Worm (Caenorhabditis elegans) whole organism, L2 larva: ENCODE results near the gene nlp-13.
"Not testable (repeated sequence)": the region's sequence is repeated elsewhere in the genome, so short reads cannot be mapped to it uniquely, and the experiment has no call there.

Experiments used
- alr-1 ChIP-seq: fragments of 150-350 bp; optimal IDR thresholded peaks from 2 replicates; lab custom pipeline; 2014; ENCODE audit warnings: missing biosample characterization, missing genetic modification characterization
- ama-1 ChIP-seq: fragments of 150-350 bp; optimal IDR thresholded peaks from 2 replicates; lab custom pipeline; 2018; ENCODE audit warnings: inconsistent platforms
- crh-2 ChIP-seq: sonication (generic microtip); optimal IDR thresholded peaks from 2 replicates; lab custom pipeline; 2017; ENCODE audit warnings: missing biosample characterization, missing genetic modification characterization
- dmd-4 ChIP-seq: sonication (generic microtip); optimal IDR thresholded peaks from 2 replicates; lab custom pipeline; 2017; ENCODE audit warnings: missing biosample characterization, missing genetic modification characterization
- egl-27 ChIP-seq: sonication (generic microtip); optimal IDR thresholded peaks from 3 replicates; lab custom pipeline; 2017; ENCODE audit warnings: missing biosample characterization, missing genetic modification reagents, missing genetic modification characterization
- mab-5 ChIP-seq: fragments of 150-350 bp; optimal IDR thresholded peaks from 2 replicates; lab custom pipeline; 2014; ENCODE audit warnings: missing biosample characterization, missing genetic modification characterization
- nhr-12 ChIP-seq: fragments of 150-350 bp; optimal IDR thresholded peaks from 2 replicates; lab custom pipeline; 2014; ENCODE audit warnings: missing biosample characterization, missing genetic modification characterization
- nhr-129 ChIP-seq: fragments of 150-350 bp; optimal IDR thresholded peaks from 2 replicates; lab custom pipeline; 2014; ENCODE audit warnings: missing biosample characterization, missing genetic modification characterization
- nhr-77 ChIP-seq: fragments of 150-350 bp; optimal IDR thresholded peaks from 2 replicates; lab custom pipeline; 2014; ENCODE audit warnings: missing biosample characterization, missing genetic modification characterization
- skn-1 ChIP-seq: sonication (generic microtip); optimal IDR thresholded peaks from 2 replicates; lab custom pipeline; 2017; ENCODE audit warnings: missing biosample characterization, missing genetic modification characterization
- unc-39 ChIP-seq: fragments of 150-350 bp; optimal IDR thresholded peaks from 2 replicates; lab custom pipeline; 2014; ENCODE audit warnings: missing biosample characterization, missing genetic modification characterization
- unc-62 ChIP-seq: fragments of 150-350 bp; optimal IDR thresholded peaks from 2 replicates; lab custom pipeline; 2014; ENCODE audit warnings: missing biosample characterization, missing genetic modification reagents, missing genetic modification characterization
- ztf-11 ChIP-seq: sonication (generic microtip); optimal IDR thresholded peaks from 2 replicates; lab custom pipeline; 2017; ENCODE audit warnings: missing biosample characterization, missing genetic modification characterization

DNA sequence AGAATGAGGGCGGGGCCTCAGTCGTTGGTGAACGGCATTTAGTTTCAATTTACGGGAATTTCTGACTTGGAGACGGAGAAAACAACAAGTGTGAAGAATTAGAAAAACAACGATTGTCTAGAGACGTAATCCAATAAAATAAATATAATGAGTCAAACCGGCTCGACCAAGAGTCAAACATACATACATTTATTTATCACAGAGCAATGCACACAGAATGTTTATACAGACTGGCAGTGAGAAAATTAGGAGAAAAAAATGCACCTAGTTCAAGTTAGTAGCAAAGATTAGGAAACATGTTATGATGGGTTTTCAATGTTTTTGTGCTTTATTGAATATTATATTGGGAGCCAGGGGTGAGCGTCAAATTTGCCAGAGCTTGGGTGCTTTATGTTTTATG lies 42.5 kb downstream of the nlp-13 start, which contains the start of gene srt-20:
- not testable (repeated sequence) for TF ChIP-seq nhr-129; skn-1 (tag; lab: Kevin White, UChicago); ztf-11 (tag; lab: Kevin White, UChicago); nhr-12 (tag; lab: Kevin White, UChicago); crh-2; mab-5; dmd-4 (tag; lab: Kevin White, UChicago); unc-62; unc-39 (tag; lab: Kevin White, UChicago); egl-27 (tag; lab: Kevin White, UChicago); ama-1 (lab: Kevin White, UChicago); nhr-77 (tag; lab: Kevin White, UChicago); alr-1
